Fruit fly (Drosophila melanogaster) whole organism, embryonic: Measurements from ENCODE around the gene Eip63E.

ENCODE experiments used
- Ada2b ChIP-seq: fragments of 200-800 bp; sonication (Bioruptor generic); IDR thresholded peaks from 2 replicates; pipeline ENCODE4 v1.3.6; 2022; ENCODE audit warnings: missing biosample characterization, missing genetic modification characterization
- Bteb2 ChIP-seq: fragments of 200-800 bp; sonication (Bioruptor generic); optimal IDR thresholded peaks from 2 replicates; lab custom pipeline; 2016; ENCODE audit warnings: missing biosample characterization, missing genetic modification characterization
- CG10209 ChIP-seq: fragments of 200-800 bp; sonication (Bioruptor generic); optimal IDR thresholded peaks from 3 replicates; lab custom pipeline; 2017; ENCODE audit warnings: missing biosample characterization, mild to moderate bottlenecking, missing genetic modification characterization, missing genetic modification reagents
- CG10267 ChIP-seq: fragments of 200-800 bp; sonication (Bioruptor generic); optimal IDR thresholded peaks from 2 replicates; lab custom pipeline; 2018; ENCODE audit warnings: missing biosample characterization, mild to moderate bottlenecking, missing genetic modification characterization, moderate library complexity
- CG10366 ChIP-seq: fragments of 200-800 bp; sonication (Bioruptor generic); IDR thresholded peaks from 2 replicates; pipeline ENCODE4 v1.3.6; 2022; ENCODE audit warnings: missing biosample characterization, missing genetic modification characterization
- CG10431 ChIP-seq: fragments of 200-800 bp; sonication (Bioruptor generic); optimal IDR thresholded peaks from 3 replicates; lab custom pipeline; 2018; ENCODE audit warnings: missing biosample characterization, mild to moderate bottlenecking, missing genetic modification characterization
- CG10543 ChIP-seq: fragments of 200-800 bp; sonication (Bioruptor generic); optimal IDR thresholded peaks from 3 replicates; lab custom pipeline; 2017; ENCODE audit warnings: missing biosample characterization, mild to moderate bottlenecking, missing genetic modification characterization, moderate library complexity
- CG10979 ChIP-seq: fragments of 200-800 bp; sonication (Bioruptor generic); optimal IDR thresholded peaks from 2 replicates; lab custom pipeline; 2018; ENCODE audit warnings: missing biosample characterization, mild to moderate bottlenecking, missing genetic modification characterization, moderate library complexity
- CG12659 ChIP-seq: fragments of 200-800 bp; sonication (Bioruptor generic); optimal IDR thresholded peaks from 3 replicates; lab custom pipeline; 2017; ENCODE audit warnings: mild to moderate bottlenecking, missing biosample characterization, missing genetic modification reagents, missing genetic modification characterization
- CG1529 ChIP-seq: fragments of 200-800 bp; sonication (Bioruptor generic); optimal IDR thresholded peaks from 3 replicates; lab custom pipeline; 2018; ENCODE audit warnings: missing biosample characterization, missing genetic modification characterization
- CG17359 ChIP-seq: fragments of 200-800 bp; sonication (Bioruptor generic); optimal IDR thresholded peaks from 3 replicates; lab custom pipeline; 2018; ENCODE audit warnings: missing biosample characterization, mild to moderate bottlenecking, missing genetic modification characterization, moderate library complexity
- CG33557 ChIP-seq: fragments of 200-800 bp; sonication (Bioruptor generic); optimal IDR thresholded peaks from 2 replicates; lab custom pipeline; 2019; ENCODE audit warnings: missing biosample characterization, mild to moderate bottlenecking, missing genetic modification characterization, moderate library complexity
- CG4424 ChIP-seq: fragments of 200-800 bp; sonication (Bioruptor generic); optimal IDR thresholded peaks from 3 replicates; lab custom pipeline; 2016; ENCODE audit warnings: missing biosample characterization, missing genetic modification characterization
- CG6689 ChIP-seq: fragments of 200-800 bp; sonication (Bioruptor generic); IDR thresholded peaks from 2 replicates; pipeline ENCODE4 v1.3.6; 2022; ENCODE audit warnings: missing biosample characterization, missing genetic modification characterization
- CG7987 ChIP-seq: fragments of 200-800 bp; sonication (Bioruptor generic); optimal IDR thresholded peaks from 2 replicates; lab custom pipeline; 2018; ENCODE audit warnings: missing biosample characterization, mild to moderate bottlenecking, missing genetic modification characterization, moderate library complexity
- CG8281 ChIP-seq: fragments of 200-800 bp; sonication (Bioruptor generic); optimal IDR thresholded peaks from 2 replicates; lab custom pipeline; 2018; ENCODE audit warnings: missing biosample characterization, mild to moderate bottlenecking, missing genetic modification characterization, moderate library complexity
- Dll ChIP-seq: fragments of 200-800 bp; sonication (Bioruptor generic); IDR thresholded peaks from 4 replicates; pipeline ENCODE4 v1.3.6; 2022; ENCODE audit warnings: missing biosample characterization, missing genetic modification characterization; ENCODE audit not compliant: partially characterized antibody
- E2f2 ChIP-seq: fragments of 200-800 bp; sonication (Bioruptor generic); IDR thresholded peaks from 2 replicates; pipeline ENCODE4 v1.3.6; 2022; ENCODE audit warnings: missing biosample characterization, missing genetic modification characterization
- Elba2 ChIP-seq: fragments of 200-800 bp; sonication (Bioruptor generic); optimal IDR thresholded peaks from 3 replicates; lab custom pipeline; 2016; ENCODE audit warnings: missing biosample characterization, missing genetic modification characterization
- Hr51 ChIP-seq, 2 experiments: fragments of 200-800 bp; sonication (Bioruptor generic); optimal IDR thresholded peaks; 2 replicates in 1 of 2; 3 replicates in 1 of 2; lab custom pipeline; 2016 to 2018; ENCODE audit warnings: missing biosample characterization in 2 of 2, missing genetic modification characterization in 2 of 2, mild to moderate bottlenecking in 1 of 2, moderate library complexity in 1 of 2
- Hr78 ChIP-seq, 2 experiments: fragments of 200-800 bp in 1 of 2; fragments of >200 bp in 1 of 2; sonication (Bioruptor generic) in 1 of 2; optimal IDR thresholded peaks; 2 replicates each; lab custom pipeline; 2017 to 2019; ENCODE audit warnings: missing biosample characterization in 2 of 2, missing genetic modification characterization in 2 of 2, mild to moderate bottlenecking in 1 of 2, moderate library complexity in 1 of 2
- Hsf ChIP-seq: fragments of 200-800 bp; sonication (Bioruptor generic); optimal IDR thresholded peaks from 3 replicates; lab custom pipeline; 2016; ENCODE audit warnings: missing biosample characterization, missing genetic modification characterization
- Ptx1 ChIP-seq: fragments of 200-800 bp; sonication (Bioruptor generic); IDR thresholded peaks from 2 replicates; pipeline ENCODE4 v1.3.6; 2022; ENCODE audit warnings: missing biosample characterization, missing genetic modification characterization
- Sin3A ChIP-seq: fragments of >200 bp; optimal IDR thresholded peaks from 2 replicates; lab custom pipeline; 2018
- Trl ChIP-seq, 3 experiments: fragments of >200 bp in 2 of 3; fragments of 200-800 bp in 1 of 3; sonication (Bioruptor generic) in 1 of 3; optimal IDR thresholded peaks; 2 replicates in 1 of 3; 3 replicates in 2 of 3; lab custom pipeline; 2016 to 2017; ENCODE audit warnings: missing biosample characterization in 1 of 3, missing genetic modification characterization in 1 of 3
- az2 ChIP-seq: fragments of 200-800 bp; sonication (Bioruptor generic); optimal IDR thresholded peaks from 3 replicates; lab custom pipeline; 2016; ENCODE audit warnings: missing biosample characterization, missing genetic modification characterization
- bcd ChIP-seq: fragments of 200-800 bp; sonication (Bioruptor generic); optimal IDR thresholded peaks from 2 replicates; lab custom pipeline; 2017; ENCODE audit warnings: missing biosample characterization, mild to moderate bottlenecking, missing genetic modification characterization
- bsh ChIP-seq, 2 experiments: fragments of 200-800 bp; sonication (Bioruptor generic); optimal IDR thresholded peaks; 2 replicates each; lab custom pipeline; 2017 to 2018; ENCODE audit warnings: mild to moderate bottlenecking in 2 of 2, missing biosample characterization in 2 of 2, missing genetic modification characterization in 2 of 2, moderate library complexity in 1 of 2
- chif ChIP-seq, 2 experiments: fragments of 200-800 bp; sonication (Bioruptor generic); optimal IDR thresholded peaks; 3 replicates each; lab custom pipeline; 2016; ENCODE audit warnings: missing biosample characterization in 2 of 2, missing genetic modification characterization in 2 of 2
- eve ChIP-seq, 2 experiments: fragments of >200 bp; optimal IDR thresholded peaks; 2 replicates each; lab custom pipeline; 2017; ENCODE audit warnings: missing biosample characterization in 2 of 2, missing genetic modification characterization in 2 of 2
- ewg ChIP-seq: fragments of 200-800 bp; sonication (Bioruptor generic); optimal IDR thresholded peaks from 3 replicates; lab custom pipeline; 2017; ENCODE audit warnings: mild to moderate bottlenecking, missing biosample characterization, missing genetic modification reagents, missing genetic modification characterization
- hbn ChIP-seq: fragments of 200-800 bp; sonication (Bioruptor generic); IDR thresholded peaks from 2 replicates; pipeline ENCODE4 v1.3.6; 2022; ENCODE audit warnings: missing biosample characterization, missing genetic modification characterization; ENCODE audit not compliant: partially characterized antibody
- hth ChIP-seq: fragments of >200 bp; optimal IDR thresholded peaks from 2 replicates; lab custom pipeline; 2017; ENCODE audit warnings: inconsistent platforms
- jing ChIP-seq: fragments of 200-800 bp; sonication (Bioruptor generic); optimal IDR thresholded peaks from 2 replicates; lab custom pipeline; 2018; ENCODE audit warnings: missing biosample characterization, mild to moderate bottlenecking, missing genetic modification characterization
- lmd ChIP-seq: fragments of 200-800 bp; sonication (Bioruptor generic); IDR thresholded peaks from 2 replicates; pipeline ENCODE4 v1.3.6; 2022; ENCODE audit warnings: missing biosample characterization, missing genetic modification characterization
- maf-S ChIP-seq: fragments of 200-800 bp; sonication (Bioruptor generic); optimal IDR thresholded peaks from 2 replicates; lab custom pipeline; 2016; ENCODE audit warnings: missing biosample characterization, missing genetic modification characterization
- nom ChIP-seq: fragments of 200-800 bp; sonication (Bioruptor generic); optimal IDR thresholded peaks from 2 replicates; lab custom pipeline; 2017; ENCODE audit warnings: missing biosample characterization, missing genetic modification characterization, mild to moderate bottlenecking, moderate library complexity, missing genetic modification reagents
- onecut ChIP-seq: fragments of 200-800 bp; sonication (Bioruptor generic); IDR thresholded peaks from 2 replicates; pipeline ENCODE4 v1.3.6; 2022; ENCODE audit warnings: missing biosample characterization, missing genetic modification characterization
- row ChIP-seq: fragments of 200-800 bp; sonication (Bioruptor generic); IDR thresholded peaks from 3 replicates; pipeline ENCODE4 v1.3.6; 2022; ENCODE audit warnings: missing biosample characterization, missing genetic modification characterization
- sd ChIP-seq: fragments of 200-800 bp; sonication (Bioruptor generic); optimal IDR thresholded peaks from 3 replicates; lab custom pipeline; 2018; ENCODE audit warnings: missing biosample characterization, mild to moderate bottlenecking, missing genetic modification characterization, moderate library complexity
- shn ChIP-seq: fragments of 200-800 bp; sonication (Bioruptor generic); optimal IDR thresholded peaks from 3 replicates; lab custom pipeline; 2016; ENCODE audit warnings: missing biosample characterization, missing genetic modification characterization
- sna ChIP-seq: fragments of 200-800 bp; sonication (Bioruptor generic); IDR thresholded peaks from 2 replicates; pipeline ENCODE4 v1.3.6; 2022; ENCODE audit warnings: missing biosample characterization, missing genetic modification characterization; ENCODE audit not compliant: partially characterized antibody
- tap ChIP-seq: fragments of 200-800 bp; optimal IDR thresholded peaks from 3 replicates; lab custom pipeline; 2019; ENCODE audit warnings: missing biosample characterization, mild to moderate bottlenecking, missing genetic modification characterization, moderate library complexity
- tio ChIP-seq: fragments of 200-800 bp; sonication (Bioruptor generic); optimal IDR thresholded peaks from 2 replicates; lab custom pipeline; 2017; ENCODE audit warnings: missing biosample characterization, missing genetic modification characterization, inconsistent platforms
- unc-4 ChIP-seq: fragments of 200-800 bp; sonication (Bioruptor generic); IDR thresholded peaks from 2 replicates; pipeline ENCODE4 v1.3.6; 2022; ENCODE audit warnings: missing biosample characterization, missing genetic modification characterization; ENCODE audit not compliant: partially characterized antibody
- unpg ChIP-seq: fragments of 200-800 bp; sonication (Bioruptor generic); optimal IDR thresholded peaks from 3 replicates; lab custom pipeline; 2018; ENCODE audit warnings: missing biosample characterization, mild to moderate bottlenecking, missing genetic modification characterization, moderate library complexity
- z ChIP-seq: fragments of 200-800 bp; sonication (Bioruptor generic); IDR thresholded peaks from 3 replicates; pipeline ENCODE4 v1.3.6; 2022; ENCODE audit warnings: missing biosample characterization, missing genetic modification characterization

The Eip63E gene

DNA sequence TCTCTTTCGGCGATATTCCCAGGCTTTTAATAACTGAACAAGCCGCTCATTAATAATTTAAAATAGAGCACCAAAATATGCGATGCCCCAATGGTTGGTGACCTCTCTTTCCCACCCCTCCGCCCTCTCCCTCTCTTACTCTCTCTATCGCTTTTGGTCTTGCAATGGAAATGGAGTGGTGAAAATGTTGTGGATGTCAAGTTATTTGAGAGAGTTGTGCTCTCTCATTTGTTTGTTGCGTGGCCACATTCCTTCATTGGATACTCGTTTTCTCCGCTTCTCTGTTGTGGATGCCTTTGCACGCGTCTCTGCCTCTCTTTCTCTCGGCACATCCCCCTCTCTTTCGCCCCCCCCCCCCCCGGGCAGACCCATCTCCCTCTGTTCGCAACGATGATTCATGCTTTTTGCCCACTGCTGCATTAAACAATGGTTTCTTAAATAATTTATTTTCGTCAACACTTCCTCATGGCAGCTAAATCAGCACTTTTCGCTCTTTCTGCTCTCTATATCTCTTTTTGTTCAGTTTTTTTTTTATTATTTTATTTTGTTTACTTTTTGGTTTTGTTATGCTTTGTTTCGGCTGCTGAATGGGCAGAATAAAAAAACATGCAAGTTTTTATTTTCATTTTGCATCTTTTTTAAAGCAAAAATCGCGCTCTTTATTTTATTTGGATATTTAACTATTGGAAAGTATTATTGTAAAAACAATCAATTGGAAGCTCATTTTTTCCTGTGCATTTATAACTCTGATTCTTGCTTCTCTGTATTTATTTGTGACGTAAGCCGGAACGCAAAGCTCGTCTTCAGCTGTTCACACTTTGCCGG, 27.2 kb downstream of the Eip63E start (continued):
- TF ChIP-seq CG10431 (GFP tag; lab: Kevin White, UChicago) (peak; percentile 21), bcd (peak; percentile 35), eve (GFP tag; optimal IDR thresholded peaks at IDR 0.05; lab: Kevin White, UChicago) (peak in 1 of 2 experiments; percentile 77), unc-4 (GFP tag; lab: Robert Waterston, UW) (peak; percentile 37), hbn (GFP tag; lab: Robert Waterston, UW) (peak; percentile 43), CG12659 (peak; percentile 21), CG10366 (GFP tag; lab: Robert Waterston, UW) (peak; percentile 25; the same call in 1 of the 2 replicates), z (GFP tag; lab: Robert Waterston, UW) (peak; percentile 54; the same call in 1 of the 3 replicates), unpg (peak; percentile 40), Bteb2 (GFP tag; lab: Kevin White, UChicago) (peak; percentile 39), CG6689 (GFP tag; lab: Robert Waterston, UW) (0 out of 2 replicates have a peak, but pooled peaks have one; percentile 5), Trl (optimal IDR thresholded peaks at IDR 0.05; lab: Kevin White, UChicago) (peak; percentile 94 to 96), Trl (GFP tag; optimal IDR thresholded peaks at IDR 0.05; lab: Kevin White, UChicago) (no peak), CG33557 (GFP tag; lab: Kevin White, UChicago) (peak; percentile 11), Elba2 (GFP tag; lab: Kevin White, UChicago) (no peak), sna (GFP tag; lab: Robert Waterston, UW) (peak; percentile 60; the same call in 1 of the 2 replicates), CG1529 (peak; percentile 57), tap (no peak), lmd (GFP tag; lab: Robert Waterston, UW) (peak; percentile 4; the same call in 1 of the 2 replicates), tio (peak; percentile 51), az2 (GFP tag; lab: Kevin White, UChicago) (peak; percentile 21), row (peak; percentile 50), CG10209 (GFP tag; lab: Kevin White, UChicago) (peak; percentile 48), CG8281 (no peak), ewg (peak; percentile 32), chif (GFP tag; optimal IDR thresholded peaks at IDR 0.05; lab: Kevin White, UChicago) (peak in 1 of 2 experiments; percentile 32), onecut (GFP tag; lab: Robert Waterston, UW) (no peak), bsh (GFP tag; optimal IDR thresholded peaks at IDR 0.05; lab: Kevin White, UChicago) (peak; percentile 9 to 67), maf-S (GFP tag; lab: Kevin White, UChicago) (no peak), Ada2b (no peak), CG10979 (peak; percentile 44), CG10543 (GFP tag; lab: Kevin White, UChicago) (peak; percentile 1), Sin3A (lab: Kevin White, UChicago) (no peak), CG4424 (GFP tag; lab: Kevin White, UChicago) (peak; percentile 44), Dll (GFP tag; lab: Robert Waterston, UW) (0 out of 4 replicates have a peak, but pooled peaks have one; percentile 13), Ptx1 (peak; percentile 28; the same call in 1 of the 2 replicates), Hr78 (GFP tag; optimal IDR thresholded peaks at IDR 0.05; lab: Kevin White, UChicago) (peak in 1 of 2 experiments; percentile 41), E2f2 (GFP tag; lab: Robert Waterston, UW) (no peak), jing (GFP tag; lab: Kevin White, UChicago) (no peak), shn (GFP tag; lab: Kevin White, UChicago) (peak; percentile 19), CG7987 (no peak), sd (tag; lab: Kevin White, UChicago) (peak; percentile 97), Hr51 (GFP tag; optimal IDR thresholded peaks at IDR 0.05; lab: Kevin White, UChicago) (peak in 1 of 2 experiments; percentile 54), CG10267 (tag; lab: Kevin White, UChicago) (peak; percentile 0), CG17359 (peak; percentile 15), hth (lab: Kevin White, UChicago) (no peak), nom (GFP tag; lab: Kevin White, UChicago) (peak; percentile 0), Hsf (peak; percentile 35)
